Fruit fly (Drosophila melanogaster): ENCODE data around the gene CG7968.

CG7968 gene

DNA sequence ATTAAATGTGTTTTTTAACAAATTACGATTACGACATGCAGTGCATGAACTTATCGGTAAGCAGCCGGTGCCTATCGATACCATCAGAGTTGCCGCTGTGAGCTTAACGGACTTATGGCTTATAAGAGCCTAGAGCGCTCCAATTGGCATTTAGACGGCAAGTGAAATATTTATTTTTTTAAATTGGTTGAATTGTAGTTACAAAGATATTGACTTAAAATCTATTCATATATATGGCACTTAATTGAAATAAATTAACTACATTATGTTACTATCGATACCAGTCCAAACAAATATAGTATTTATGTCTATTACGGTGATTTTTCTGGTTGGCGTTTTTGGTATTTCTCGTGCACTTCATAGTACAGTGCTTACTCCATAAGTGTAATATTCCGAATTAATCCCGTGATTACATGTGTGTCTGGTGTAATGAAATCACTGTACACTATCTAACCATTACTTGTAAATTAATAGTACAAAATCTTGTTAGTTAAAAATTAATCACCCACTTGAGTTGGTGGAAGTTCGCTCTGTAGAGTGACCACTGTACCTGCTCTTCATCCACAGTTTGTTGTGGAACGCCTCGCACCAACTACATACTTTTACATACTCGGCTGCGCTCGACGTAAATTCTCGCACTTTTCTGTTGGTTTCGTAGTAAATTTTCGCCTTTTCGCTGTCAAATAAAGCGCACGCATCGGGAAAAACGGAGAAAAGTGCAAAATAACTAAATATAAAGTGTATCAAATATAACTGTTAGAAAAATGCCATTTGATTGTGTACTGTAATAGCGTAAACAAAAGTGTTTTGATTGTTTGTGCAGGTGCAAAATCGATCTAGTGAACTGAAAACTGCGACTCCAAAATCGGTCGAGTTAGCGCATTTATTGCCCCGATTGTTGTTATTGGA, 13.9 kb upstream of the CG7968 start, which contains the start of the genes mRpS23 and CenG1A (continued):
- TF ChIP-seq CG9797 (GFP tag; optimal IDR thresholded peaks at IDR 0.05) (peak; percentile 94), CG11398 (GFP tag; optimal IDR thresholded peaks at IDR 0.05) (peak; percentile 99), Atf-2 (GFP tag; optimal IDR thresholded peaks at IDR 0.05) (peak; percentile 100), her (GFP tag; optimal IDR thresholded peaks at IDR 0.05) (peak; percentile 98), odd (GFP tag; optimal IDR thresholded peaks at IDR 0.05) (peak; percentile 100), CG1233 (GFP tag; optimal IDR thresholded peaks at IDR 0.05) (peak; percentile 100), schlank (tag; optimal IDR thresholded peaks at IDR 0.05) (peak; percentile 100), Hsf (GFP tag; optimal IDR thresholded peaks at IDR 0.05) (peak; percentile 100), nerfin-2 (GFP tag; IDR thresholded peaks at IDR 0.05; ENCODE audit: partially characterized antibody) (peak; percentile 66; the same call in 1 of the 2 replicates), cg (GFP tag; optimal IDR thresholded peaks at IDR 0.05) (peak; percentile 14), CG10565 (GFP tag; optimal IDR thresholded peaks at IDR 0.05) (peak; percentile 99), CG1832 (GFP tag; optimal IDR thresholded peaks at IDR 0.05) (no peak), CG42726 (GFP tag; IDR thresholded peaks at IDR 0.05; ENCODE audit: partially characterized antibody) (peak; percentile 64), lmd (GFP tag; IDR thresholded peaks at IDR 0.05) (peak; percentile 100), Xbp1 (GFP tag; optimal IDR thresholded peaks at IDR 0.05) (peak; percentile 100), fd3F (GFP tag; optimal IDR thresholded peaks at IDR 0.05) (peak; percentile 100), disco-r (GFP tag; optimal IDR thresholded peaks at IDR 0.05) (peak; percentile 99), pros (GFP tag; optimal IDR thresholded peaks at IDR 0.05) (peak; percentile 80), Atf3 (GFP tag; optimal IDR thresholded peaks at IDR 0.05) (peak; percentile 100), tgo (GFP tag; IDR thresholded peaks at IDR 0.05) (peak; percentile 100), CG8944 (GFP tag; optimal IDR thresholded peaks at IDR 0.05) (peak; percentile 100), CG6254 (GFP tag; optimal IDR thresholded peaks at IDR 0.05) (peak; percentile 98), CG4854 (GFP tag; optimal IDR thresholded peaks at IDR 0.05) (peak; percentile 100), CG6654 (GFP tag; optimal IDR thresholded peaks at IDR 0.05) (peak; percentile 95), Nf-YB (GFP tag; optimal IDR thresholded peaks at IDR 0.05) (peak; percentile 92), Blimp-1 (GFP tag; optimal IDR thresholded peaks at IDR 0.05) (peak; percentile 99), fd102C (GFP tag; optimal IDR thresholded peaks at IDR 0.05) (peak; percentile 98), Sin3A (optimal IDR thresholded peaks at IDR 0.05) (peak; percentile 55), ftz-f1 (GFP tag; optimal IDR thresholded peaks at IDR 0.05) (peak; percentile 94), Camta (GFP tag; optimal IDR thresholded peaks at IDR 0.05) (peak; percentile 99), CG13296 (GFP tag; optimal IDR thresholded peaks at IDR 0.05) (peak; percentile 100), CG11085 (GFP tag; IDR thresholded peaks at IDR 0.05) (peak; percentile 99), lbe (GFP tag; optimal IDR thresholded peaks at IDR 0.05) (peak; percentile 99), CG2129 (GFP tag; IDR thresholded peaks at IDR 0.05; ENCODE audit: partially characterized antibody) (peak; percentile 79; the same call in 1 of the 2 replicates), Taf1 (GFP tag; IDR thresholded peaks at IDR 0.05) (peak; percentile 100), Dbx (GFP tag; IDR thresholded peaks at IDR 0.05) (peak; percentile 100), MTF-1 (GFP tag; optimal IDR thresholded peaks at IDR 0.05; ENCODE audit: borderline replicate concordance) (peak; percentile 99), peb (GFP tag; IDR thresholded peaks at IDR 0.05) (peak; percentile 100), Sry-δ (GFP tag; optimal IDR thresholded peaks at IDR 0.05) (peak; percentile 87), ci (GFP tag; IDR thresholded peaks at IDR 0.05) (peak; percentile 100), CG16779 (GFP tag; IDR thresholded peaks at IDR 0.05) (peak; percentile 100), CG9609 (GFP tag; optimal IDR thresholded peaks at IDR 0.05) (peak; percentile 100), CG7556 (GFP tag; optimal IDR thresholded peaks at IDR 0.05) (peak; percentile 99), CG14050 (GFP tag; IDR thresholded peaks at IDR 0.05) (peak; percentile 100), CG2678 (tag; optimal IDR thresholded peaks at IDR 0.05) (peak; percentile 100), Opbp (GFP tag; IDR thresholded peaks at IDR 0.05; ENCODE audit: partially characterized antibody) (peak; percentile 63), psq (GFP tag; optimal IDR thresholded peaks at IDR 0.05) (peak; percentile 96), CG10654 (GFP tag; optimal IDR thresholded peaks at IDR 0.05) (peak; percentile 100)
